Worm (Caenorhabditis elegans) whole organism, L3 larva: ENCODE results near the gene T14G12.11.

Source experiments
- R02D3.7 ChIP-seq: fragments of 150-350 bp; optimal IDR thresholded peaks from 2 replicates; lab custom pipeline; 2014; ENCODE audit warnings: missing biosample characterization, missing genetic modification characterization
- daf-12 ChIP-seq: fragments of 150-350 bp; optimal IDR thresholded peaks from 2 replicates; lab custom pipeline; 2014; ENCODE audit warnings: missing biosample characterization, missing genetic modification reagents, missing genetic modification characterization
- elt-3 ChIP-seq, 3 experiments: fragments of 150-350 bp in 1 of 3; sonication (generic microtip) in 2 of 3; optimal IDR thresholded peaks; 2 replicates in 2 of 3; 4 replicates in 1 of 3; lab custom pipeline; 2014 to 2017; ENCODE audit warnings: missing biosample characterization in 3 of 3, missing genetic modification characterization in 3 of 3
- fos-1 ChIP-seq: fragments of 150-350 bp; optimal IDR thresholded peaks from 2 replicates; lab custom pipeline; 2014; ENCODE audit warnings: missing biosample characterization, missing genetic modification characterization
- jun-1 ChIP-seq: fragments of 150-350 bp; optimal IDR thresholded peaks from 2 replicates; lab custom pipeline; 2014; ENCODE audit warnings: missing biosample characterization, missing genetic modification reagents, missing genetic modification characterization
- mdl-1 ChIP-seq: fragments of 150-350 bp; optimal IDR thresholded peaks from 2 replicates; lab custom pipeline; 2014; ENCODE audit warnings: missing biosample characterization, missing genetic modification characterization
- nfya-1 ChIP-seq: sonication (generic microtip); optimal IDR thresholded peaks from 2 replicates; lab custom pipeline; 2017; ENCODE audit warnings: missing genetic modification characterization, mild to moderate bottlenecking, missing compliant biosample characterization, antibody characterized with exemption, moderate library complexity; ENCODE audit not compliant: insufficient read depth
- nhr-237 ChIP-seq: fragments of 150-350 bp; optimal IDR thresholded peaks from 2 replicates; lab custom pipeline; 2014; ENCODE audit warnings: missing biosample characterization, missing genetic modification characterization
- nhr-76 ChIP-seq: fragments of 150-350 bp; sonication (generic microtip); optimal IDR thresholded peaks from 5 replicates; lab custom pipeline; 2014; ENCODE audit warnings: missing biosample characterization, missing genetic modification characterization
- nhr-77 ChIP-seq: fragments of 150-350 bp; optimal IDR thresholded peaks from 2 replicates; lab custom pipeline; 2014; ENCODE audit warnings: missing biosample characterization, missing genetic modification characterization
- pqm-1 ChIP-seq: fragments of 150-350 bp; optimal IDR thresholded peaks from 2 replicates; lab custom pipeline; 2017; ENCODE audit warnings: missing biosample characterization, missing genetic modification characterization, inconsistent platforms

DNA sequence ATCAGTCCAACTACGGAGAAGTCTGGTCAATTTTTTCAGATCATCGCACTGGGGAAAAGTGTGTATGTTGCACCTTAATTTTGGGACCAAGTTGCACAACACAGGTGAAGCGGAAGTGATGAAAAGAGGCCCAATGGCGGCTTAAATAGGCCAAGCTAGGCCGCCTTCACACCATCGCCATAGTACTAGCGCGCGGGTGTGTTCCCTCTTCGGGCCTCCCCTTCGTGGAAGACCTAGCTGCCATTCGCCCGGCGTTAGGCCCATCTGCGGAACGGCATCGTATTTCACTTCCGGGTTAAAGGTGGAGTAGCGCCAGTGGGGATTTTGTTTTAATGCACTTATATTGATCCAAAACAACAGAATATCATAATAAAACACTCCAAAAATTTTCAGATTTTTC is 2.5 kb downstream of the T14G12.11 start:
- no peak for TF ChIP-seq nfya-1 (tag; lab: Kevin White, UChicago)
- no peak for TF ChIP-seq nhr-76
- TF ChIP-seq fos-1 (tag; lab: Kevin White, UChicago), result no peak
- no peak for TF ChIP-seq nhr-77
- TF ChIP-seq elt-3 (tag; optimal IDR thresholded peaks at IDR 0.05; lab: Kevin White, UChicago), result no peak
- TF ChIP-seq nhr-237 (tag; lab: Kevin White, UChicago), result no peak
- no peak for TF ChIP-seq mdl-1 (tag; lab: Kevin White, UChicago)
- no peak for TF ChIP-seq jun-1 (tag; lab: Kevin White, UChicago)
- no peak for TF ChIP-seq pqm-1
- no peak for TF ChIP-seq daf-12 (tag; lab: Kevin White, UChicago)
- TF ChIP-seq R02D3.7 (tag; lab: Kevin White, UChicago), result no peak
